Fruit fly (Drosophila melanogaster) whole organism, prepupa: ENCODE measurements around the gene CG31523.

Experiments used
- CG16779 ChIP-seq: fragments of 200-800 bp; sonication (Bioruptor generic); optimal IDR thresholded peaks from 3 replicates; lab custom pipeline; 2017; ENCODE audit warnings: missing biosample characterization, mild to moderate bottlenecking, missing genetic modification characterization
- CG6163 ChIP-seq: fragments of 200-800 bp; sonication (Bioruptor generic); IDR thresholded peaks from 3 replicates; pipeline ENCODE4 v1.3.6; 2022; ENCODE audit warnings: missing biosample characterization, missing genetic modification characterization
- CG9139 ChIP-seq: fragments of 200-800 bp; sonication (Bioruptor generic); optimal IDR thresholded peaks from 3 replicates; lab custom pipeline; 2017; ENCODE audit warnings: missing biosample characterization, mild to moderate bottlenecking, missing genetic modification characterization
- Sox102F ChIP-seq: fragments of 200-800 bp; sonication (Bioruptor generic); optimal IDR thresholded peaks from 2 replicates; lab custom pipeline; 2016; ENCODE audit warnings: missing biosample characterization, mild to moderate bottlenecking, missing genetic modification characterization
- dsx ChIP-seq: fragments of 200-800 bp; optimal IDR thresholded peaks from 3 replicates; lab custom pipeline; 2019; ENCODE audit warnings: missing biosample characterization, mild to moderate bottlenecking, missing genetic modification characterization, moderate library complexity; ENCODE audit not compliant: poor library complexity, severe bottlenecking
- fd59A ChIP-seq: fragments of 200-800 bp; sonication (Bioruptor generic); optimal IDR thresholded peaks from 2 replicates; lab custom pipeline; 2017; ENCODE audit warnings: missing biosample characterization, mild to moderate bottlenecking, missing genetic modification characterization, missing genetic modification reagents
- pdm3 ChIP-seq: fragments of 200-800 bp; sonication (Bioruptor generic); optimal IDR thresholded peaks from 3 replicates; lab custom pipeline; 2016; ENCODE audit warnings: missing biosample characterization, missing genetic modification characterization

dm6 chr3R:4458272-4458671 is 20.7 kb downstream of the CG31523 start:
- TF ChIP-seq dsx (GFP tag; lab: Kevin White, UChicago) (no peak), fd59A (GFP tag; lab: Kevin White, UChicago) (no peak), pdm3 (no peak), CG6163 (GFP tag; lab: Robert Waterston, UW) (no peak), CG16779 (tag; lab: Kevin White, UChicago) (no peak), CG9139 (no peak), Sox102F (no peak)
